Fruit fly (Drosophila melanogaster): ENCODE data around the gene Art6.

DNA sequence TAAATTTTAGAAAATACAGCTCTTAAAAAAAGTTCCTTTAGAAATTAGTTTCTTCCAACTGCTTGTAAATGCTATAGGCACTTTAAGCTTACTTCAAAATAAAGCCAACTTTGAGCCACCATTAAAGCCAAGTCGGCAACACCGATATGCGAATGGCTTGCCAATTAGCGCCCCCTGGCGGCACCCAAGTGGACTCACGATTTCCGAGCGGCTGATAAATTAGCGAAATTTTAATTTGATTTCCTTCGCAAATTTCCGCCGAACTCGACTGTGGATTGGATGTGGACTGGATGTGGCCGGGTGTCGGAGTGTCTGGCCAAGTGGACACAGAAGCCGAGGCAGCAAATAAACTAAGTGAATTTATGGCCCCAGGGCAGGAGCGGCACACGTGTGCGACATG, 2.6 kb upstream of the Art6 start, which contains the start of gene CG31517:
- TF ChIP-seq vri (GFP tag; optimal IDR thresholded peaks at IDR 0.05): no peak
- no peak for TF ChIP-seq topi (GFP tag; optimal IDR thresholded peaks at IDR 0.05)
- no peak for TF ChIP-seq cyc (GFP tag; optimal IDR thresholded peaks at IDR 0.05)
- no peak for TF ChIP-seq Lpt (GFP tag; optimal IDR thresholded peaks at IDR 0.05)

All from whole organism, prepupa.